Fruit fly (Drosophila melanogaster) whole organism, adult: Measurements from ENCODE around the gene CycJ.

Source experiments
- CG11617 ChIP-seq: fragments of 200-800 bp; sonication (Bioruptor generic); optimal IDR thresholded peaks from 2 replicates; lab custom pipeline; 2017; ENCODE audit warnings: mild to moderate bottlenecking, missing biosample characterization, missing genetic modification reagents, missing genetic modification characterization
- CG12768 ChIP-seq: fragments of 200-800 bp; sonication (Bioruptor generic); optimal IDR thresholded peaks from 2 replicates; lab custom pipeline; 2017; ENCODE audit warnings: missing biosample characterization, missing genetic modification characterization, mild to moderate bottlenecking, moderate library complexity, missing genetic modification reagents
- CG14711 ChIP-seq: fragments of 200-800 bp; sonication (Bioruptor generic); optimal IDR thresholded peaks from 2 replicates; lab custom pipeline; 2018; ENCODE audit warnings: missing biosample characterization, mild to moderate bottlenecking, missing genetic modification characterization, moderate library complexity
- CG1620 ChIP-seq: fragments of 200-800 bp; sonication (Bioruptor generic); optimal IDR thresholded peaks from 2 replicates; lab custom pipeline; 2016; ENCODE audit warnings: missing biosample characterization, missing genetic modification characterization
- CG33017 ChIP-seq: fragments of 200-800 bp; sonication (Bioruptor generic); optimal IDR thresholded peaks from 2 replicates; lab custom pipeline; 2018; ENCODE audit warnings: missing biosample characterization, mild to moderate bottlenecking, missing genetic modification characterization, moderate library complexity
- CG5204 ChIP-seq: fragments of 200-800 bp; sonication (Bioruptor generic); optimal IDR thresholded peaks from 2 replicates; lab custom pipeline; 2016; ENCODE audit warnings: missing biosample characterization, missing genetic modification characterization
- CG7045 ChIP-seq: fragments of 200-800 bp; sonication (Bioruptor generic); optimal IDR thresholded peaks from 2 replicates; lab custom pipeline; 2017; ENCODE audit warnings: missing biosample characterization, mild to moderate bottlenecking, missing genetic modification characterization
- CG7101 ChIP-seq: fragments of 200-800 bp; sonication (Bioruptor generic); optimal IDR thresholded peaks from 2 replicates; lab custom pipeline; 2018; ENCODE audit warnings: missing biosample characterization, mild to moderate bottlenecking, missing genetic modification characterization, moderate library complexity
- Clk ChIP-seq: fragments of 200-800 bp; sonication (Bioruptor generic); optimal IDR thresholded peaks from 2 replicates; lab custom pipeline; 2017; ENCODE audit warnings: missing biosample characterization, missing genetic modification characterization
- Crg-1 ChIP-seq: fragments of 200-800 bp; sonication (Bioruptor generic); optimal IDR thresholded peaks from 2 replicates; lab custom pipeline; 2016; ENCODE audit warnings: missing biosample characterization, missing genetic modification characterization
- Hr96 ChIP-seq: fragments of 200-800 bp; sonication (Bioruptor generic); optimal IDR thresholded peaks from 2 replicates; lab custom pipeline; 2016; ENCODE audit warnings: missing biosample characterization, missing genetic modification characterization
- Mnt ChIP-seq: fragments of 200-800 bp; sonication (Bioruptor generic); optimal IDR thresholded peaks from 2 replicates; lab custom pipeline; 2016; ENCODE audit warnings: missing biosample characterization, mild to moderate bottlenecking, missing genetic modification characterization
- bab1 ChIP-seq: fragments of 200-800 bp; sonication (Bioruptor generic); optimal IDR thresholded peaks from 3 replicates; lab custom pipeline; 2019; ENCODE audit warnings: missing biosample characterization, mild to moderate bottlenecking, missing genetic modification characterization, moderate library complexity
- cic ChIP-seq: fragments of 200-800 bp; sonication (Bioruptor generic); optimal IDR thresholded peaks from 2 replicates; lab custom pipeline; 2017; ENCODE audit warnings: missing biosample characterization, mild to moderate bottlenecking, missing genetic modification characterization, moderate library complexity
- cnc ChIP-seq, 2 experiments: fragments of >200 bp; optimal IDR thresholded peaks; 2 replicates each; lab custom pipeline; 2017
- kay ChIP-seq: fragments of 200-800 bp; sonication (Bioruptor generic); peaks from one replicate; lab custom pipeline; 2016; ENCODE audit warnings: missing biosample characterization, missing genetic modification characterization, borderline replicate concordance
- ovo ChIP-seq: fragments of 200-800 bp; sonication (Bioruptor generic); optimal IDR thresholded peaks from 2 replicates; lab custom pipeline; 2016; ENCODE audit warnings: missing biosample characterization, missing genetic modification characterization
- pad ChIP-seq: fragments of 200-800 bp; sonication (Bioruptor generic); optimal IDR thresholded peaks from 3 replicates; lab custom pipeline; 2017; ENCODE audit warnings: missing biosample characterization, missing genetic modification characterization, mild to moderate bottlenecking, moderate library complexity, missing genetic modification reagents
- tj ChIP-seq: fragments of 200-800 bp; sonication (Bioruptor generic); optimal IDR thresholded peaks from 3 replicates; lab custom pipeline; 2017; ENCODE audit warnings: missing biosample characterization, mild to moderate bottlenecking, missing genetic modification characterization, moderate library complexity
- toe ChIP-seq: fragments of 200-800 bp; sonication (Bioruptor generic); optimal IDR thresholded peaks from 2 replicates; lab custom pipeline; 2016; ENCODE audit warnings: missing biosample characterization, missing genetic modification characterization

Gene CycJ

dm6 chr3L:3472063-3472528 is 5.9 kb downstream of the CycJ start, which contains the start of the genes CG32267 and CG42324:
TSS of gene CG32267 (minus strand) at chr3L:3472113.
TSS of gene CG42324 (plus strand) at chr3L:3472447.
- no peak for TF ChIP-seq CG11617 (GFP tag; lab: Kevin White, UChicago)
- TF ChIP-seq toe (GFP tag; lab: Kevin White, UChicago), result no peak
- peak; percentile 3 for TF ChIP-seq kay
- TF ChIP-seq Mnt (GFP tag; lab: Kevin White, UChicago), result peak; percentile 75
- TF ChIP-seq bab1 (GFP tag; lab: Kevin White, UChicago), result peak; percentile 17
- TF ChIP-seq tj (GFP tag; lab: Kevin White, UChicago), result no peak

DNA sequence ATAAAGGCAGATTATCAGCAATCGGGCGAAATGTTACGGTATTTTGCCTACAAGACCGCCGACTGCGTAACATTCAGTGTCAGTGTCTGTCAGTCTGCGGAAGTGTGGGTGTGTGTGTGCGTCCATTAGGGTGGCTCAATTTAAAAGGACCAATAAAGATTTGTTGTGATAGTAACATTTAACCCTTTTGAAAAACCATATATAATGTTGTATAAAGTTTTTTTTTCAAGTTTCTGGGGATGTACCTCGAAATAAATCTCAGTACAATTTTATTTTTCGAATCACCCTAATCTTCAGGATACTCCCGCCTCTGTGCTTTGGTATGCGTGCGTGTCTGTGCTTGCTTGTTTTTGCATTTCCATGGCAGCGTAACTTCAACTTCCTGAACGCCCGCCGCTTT is 6.6 kb downstream of the CycJ start:
- TF ChIP-seq CG33017 (peak; percentile 79), CG5204 (GFP tag; lab: Kevin White, UChicago) (peak; percentile 81), tj (GFP tag; lab: Kevin White, UChicago) (peak; percentile 0), Hr96 (GFP tag; lab: Kevin White, UChicago) (peak; percentile 42), CG7045 (GFP tag; lab: Kevin White, UChicago) (peak; percentile 86), Clk (peak; percentile 58), ovo (GFP tag; lab: Kevin White, UChicago) (no peak), CG12768 (GFP tag; lab: Kevin White, UChicago) (peak; percentile 73), CG14711 (tag; lab: Kevin White, UChicago) (peak; percentile 50), bab1 (GFP tag; lab: Kevin White, UChicago) (no peak), CG11617 (GFP tag; lab: Kevin White, UChicago) (peak; percentile 17), toe (GFP tag; lab: Kevin White, UChicago) (peak; percentile 67), cic (no peak), kay (no peak), cnc (optimal IDR thresholded peaks at IDR 0.05; lab: Kevin White, UChicago) (no peak), CG1620 (GFP tag; lab: Kevin White, UChicago) (no peak), pad (peak; percentile 6), Crg-1 (GFP tag; lab: Kevin White, UChicago) (no peak), CG7101 (peak; percentile 52), Mnt (GFP tag; lab: Kevin White, UChicago) (no peak)

DNA sequence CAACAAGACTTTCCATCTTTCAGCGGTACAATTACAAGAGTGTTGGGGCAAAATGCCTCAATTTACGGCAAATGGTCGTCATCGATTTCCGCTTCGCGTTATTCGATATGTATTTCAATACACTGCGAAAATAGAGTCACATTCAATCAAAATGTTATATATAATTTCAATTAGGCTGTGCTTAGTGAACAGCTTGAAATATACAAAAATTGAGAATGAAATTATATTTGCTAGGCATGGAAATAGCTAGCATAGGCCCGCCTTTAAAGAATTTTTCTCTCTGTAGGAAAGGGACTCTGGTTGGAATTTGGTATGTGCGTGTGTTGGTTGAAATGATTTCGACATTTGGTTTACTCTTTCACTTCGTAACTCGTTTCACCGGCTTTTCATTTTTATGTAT is 13.3 kb downstream of the CycJ start:
- TF ChIP-seq CG33017, result no peak
- no peak for TF ChIP-seq CG12768 (GFP tag; lab: Kevin White, UChicago)
- no peak for TF ChIP-seq kay
- no peak for TF ChIP-seq bab1 (GFP tag; lab: Kevin White, UChicago)
- TF ChIP-seq Clk, result no peak
- TF ChIP-seq CG14711 (tag; lab: Kevin White, UChicago), result no peak
- TF ChIP-seq cic, result no peak
- TF ChIP-seq tj (GFP tag; lab: Kevin White, UChicago), result no peak
- no peak for TF ChIP-seq Hr96 (GFP tag; lab: Kevin White, UChicago)
- TF ChIP-seq CG7045 (GFP tag; lab: Kevin White, UChicago), result no peak
- TF ChIP-seq CG5204 (GFP tag; lab: Kevin White, UChicago), result no peak
- TF ChIP-seq Crg-1 (GFP tag; lab: Kevin White, UChicago), result no peak
- TF ChIP-seq toe (GFP tag; lab: Kevin White, UChicago), result no peak
- TF ChIP-seq pad, result no peak
- no peak for TF ChIP-seq CG7101

dm6 chr3L:3484553-3484952 is 18.3 kb downstream of the CycJ start, which contains the start of gene CG43074:
TSS of gene CG43074 (minus strand) at chr3L:3484653.
- TF ChIP-seq CG12768 (GFP tag; lab: Kevin White, UChicago) (no peak), kay (no peak), Hr96 (GFP tag; lab: Kevin White, UChicago) (no peak), CG33017 (no peak), tj (GFP tag; lab: Kevin White, UChicago) (no peak), toe (GFP tag; lab: Kevin White, UChicago) (no peak), cnc (optimal IDR thresholded peaks at IDR 0.05; lab: Kevin White, UChicago) (no peak), Mnt (GFP tag; lab: Kevin White, UChicago) (no peak), CG7101 (no peak), CG5204 (GFP tag; lab: Kevin White, UChicago) (no peak), cic (no peak), Crg-1 (GFP tag; lab: Kevin White, UChicago) (no peak), Clk (no peak), pad (no peak), bab1 (GFP tag; lab: Kevin White, UChicago) (no peak)

DNA sequence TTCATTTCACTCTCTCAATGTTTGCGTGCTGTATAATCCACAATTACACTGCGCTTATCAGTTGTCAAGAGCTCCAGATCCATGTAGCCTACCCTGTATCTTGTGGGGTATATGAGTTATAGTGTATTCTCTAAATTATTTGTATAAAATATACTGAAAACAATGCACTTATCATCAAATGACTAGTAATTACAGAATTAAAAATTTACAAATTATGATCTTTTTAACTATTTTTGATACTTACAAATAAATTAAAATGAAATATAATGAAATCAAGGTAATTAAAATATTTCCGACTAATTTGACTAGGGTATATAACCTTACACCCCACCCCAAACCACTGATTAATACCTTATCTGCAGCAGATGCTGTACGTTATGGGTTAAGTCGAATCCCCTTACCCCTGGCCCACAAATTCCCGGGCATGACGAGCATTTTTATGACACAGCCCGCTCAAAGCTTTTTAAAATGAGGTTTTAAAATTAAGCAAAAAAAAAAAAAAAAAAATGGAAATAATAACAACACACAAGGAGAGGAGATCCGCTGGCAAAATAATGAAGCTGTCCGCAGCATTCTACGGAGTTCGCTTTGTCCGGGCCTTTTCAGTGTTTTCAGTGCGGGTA is 19.0 kb downstream of the CycJ start:
- peak; percentile 18 for TF ChIP-seq Hr96 (GFP tag; lab: Kevin White, UChicago)
- no peak for TF ChIP-seq toe (GFP tag; lab: Kevin White, UChicago)
- peak; percentile 50 for TF ChIP-seq CG7101
- no peak for TF ChIP-seq CG5204 (GFP tag; lab: Kevin White, UChicago)
- no peak for TF ChIP-seq bab1 (GFP tag; lab: Kevin White, UChicago)
- no peak for TF ChIP-seq Crg-1 (GFP tag; lab: Kevin White, UChicago)
- TF ChIP-seq CG33017, result peak; percentile 0
- TF ChIP-seq pad, result no peak
- peak; percentile 50 for TF ChIP-seq CG14711 (tag; lab: Kevin White, UChicago)
- TF ChIP-seq CG12768 (GFP tag; lab: Kevin White, UChicago), result no peak
- TF ChIP-seq Mnt (GFP tag; lab: Kevin White, UChicago), result no peak
- TF ChIP-seq CG7045 (GFP tag; lab: Kevin White, UChicago), result peak; percentile 1
- peak; percentile 20 for TF ChIP-seq tj (GFP tag; lab: Kevin White, UChicago)
- TF ChIP-seq cnc (optimal IDR thresholded peaks at IDR 0.05; lab: Kevin White, UChicago), result peak; percentile 68 to 76
- TF ChIP-seq Clk, result no peak
- TF ChIP-seq ovo (GFP tag; lab: Kevin White, UChicago), result no peak
- no peak for TF ChIP-seq cic
- peak; percentile 58 for TF ChIP-seq kay
- TF ChIP-seq CG11617 (GFP tag; lab: Kevin White, UChicago), result peak; percentile 14
- no peak for TF ChIP-seq CG1620 (GFP tag; lab: Kevin White, UChicago)
